Fruit fly (Drosophila melanogaster) whole organism, embryonic: ENCODE data around the gene CG6610.
A peak's percentile ranks its signal among the peaks of the same experiment; 100 is the strongest.

Source experiments
- Bgb ChIP-seq: fragments of 200-800 bp; sonication (Bioruptor generic); IDR thresholded peaks from 2 replicates; pipeline ENCODE4 v1.3.6; 2022; ENCODE audit warnings: missing biosample characterization, missing genetic modification characterization; ENCODE audit not compliant: partially characterized antibody
- Blimp-1 ChIP-seq: fragments of 200-800 bp; sonication (Bioruptor generic); optimal IDR thresholded peaks from 3 replicates; lab custom pipeline; 2018; ENCODE audit warnings: missing biosample characterization, missing genetic modification characterization, mild to moderate bottlenecking, moderate library complexity, missing genetic modification reagents
- C15 ChIP-seq: fragments of 200-800 bp; sonication (Bioruptor generic); IDR thresholded peaks from 3 replicates; pipeline ENCODE4 v1.3.6; 2022; ENCODE audit warnings: missing biosample characterization, missing genetic modification characterization
- CG10321 ChIP-seq: fragments of 200-800 bp; sonication (Bioruptor generic); IDR thresholded peaks from 2 replicates; pipeline ENCODE4 v1.3.6; 2022; ENCODE audit warnings: missing biosample characterization, missing genetic modification characterization
- CG11695 ChIP-seq: fragments of 200-800 bp; sonication (Bioruptor generic); IDR thresholded peaks from 3 replicates; pipeline ENCODE4 v1.3.6; 2022; ENCODE audit warnings: missing biosample characterization, missing genetic modification characterization
- CG11723 ChIP-seq: fragments of 200-800 bp; sonication (Bioruptor generic); optimal IDR thresholded peaks from 2 replicates; lab custom pipeline; 2017; ENCODE audit warnings: missing biosample characterization, mild to moderate bottlenecking, missing genetic modification characterization
- CG12155 ChIP-seq: fragments of 200-800 bp; sonication (Bioruptor generic); optimal IDR thresholded peaks from 3 replicates; lab custom pipeline; 2016; ENCODE audit warnings: missing biosample characterization, missing genetic modification characterization
- CG12659 ChIP-seq: fragments of 200-800 bp; sonication (Bioruptor generic); optimal IDR thresholded peaks from 3 replicates; lab custom pipeline; 2017; ENCODE audit warnings: mild to moderate bottlenecking, missing biosample characterization, missing genetic modification reagents, missing genetic modification characterization
- CG13123 ChIP-seq: fragments of 200-800 bp; sonication (Bioruptor generic); optimal IDR thresholded peaks from 2 replicates; lab custom pipeline; 2016; ENCODE audit warnings: missing biosample characterization, missing genetic modification characterization
- CG14667 ChIP-seq: fragments of 200-800 bp; sonication (Bioruptor generic); IDR thresholded peaks from 2 replicates; pipeline ENCODE4 v1.3.6; 2022; ENCODE audit warnings: missing biosample characterization, missing genetic modification characterization
- CG16815 ChIP-seq: fragments of 200-800 bp; sonication (Bioruptor generic); optimal IDR thresholded peaks from 3 replicates; lab custom pipeline; 2017; ENCODE audit warnings: missing biosample characterization, mild to moderate bottlenecking, missing genetic modification characterization
- CG17385 ChIP-seq: fragments of 200-800 bp; sonication (Bioruptor generic); optimal IDR thresholded peaks from 3 replicates; lab custom pipeline; 2018; ENCODE audit warnings: missing biosample characterization, mild to moderate bottlenecking, missing genetic modification characterization
- CG2199 ChIP-seq: fragments of 200-800 bp; sonication (Bioruptor generic); IDR thresholded peaks from 3 replicates; pipeline ENCODE4 v1.3.6; 2022; ENCODE audit warnings: missing biosample characterization, missing genetic modification characterization
- CG2889 ChIP-seq: fragments of 200-800 bp; sonication (Bioruptor generic); IDR thresholded peaks from 3 replicates; pipeline ENCODE4 v1.3.6; 2022; ENCODE audit warnings: missing biosample characterization, missing genetic modification characterization
- CG30403 ChIP-seq: fragments of 200-800 bp; sonication (Bioruptor generic); optimal IDR thresholded peaks from 3 replicates; lab custom pipeline; 2016; ENCODE audit warnings: missing biosample characterization, missing genetic modification characterization
- CG3838 ChIP-seq: fragments of 200-800 bp; sonication (Bioruptor generic); optimal IDR thresholded peaks from 3 replicates; lab custom pipeline; 2016; ENCODE audit warnings: missing biosample characterization, missing genetic modification characterization
- CG5953 ChIP-seq: fragments of 200-800 bp; sonication (Bioruptor generic); IDR thresholded peaks from 2 replicates; pipeline ENCODE4 v1.3.6; 2022; ENCODE audit warnings: missing biosample characterization, missing genetic modification characterization
- CoRest ChIP-seq: fragments of 200-800 bp; sonication (Bioruptor generic); optimal IDR thresholded peaks from 3 replicates; lab custom pipeline; 2018; ENCODE audit warnings: missing biosample characterization, mild to moderate bottlenecking, missing genetic modification characterization, moderate library complexity
- D ChIP-seq, 2 experiments: fragments of 200-800 bp in 1 of 2; fragments of >200 bp in 1 of 2; sonication (Bioruptor generic) in 1 of 2; optimal IDR thresholded peaks; 2 replicates in 1 of 2; 3 replicates in 1 of 2; lab custom pipeline; 2017; ENCODE audit warnings: mild to moderate bottlenecking in 1 of 2, missing biosample characterization in 1 of 2, missing genetic modification characterization in 1 of 2, missing genetic modification reagents in 1 of 2
- D19A ChIP-seq: fragments of 200-800 bp; optimal IDR thresholded peaks from 3 replicates; lab custom pipeline; 2019; ENCODE audit warnings: missing biosample characterization, mild to moderate bottlenecking, missing genetic modification characterization, moderate library complexity
- Doc3 ChIP-seq: fragments of 200-800 bp; sonication (Bioruptor generic); IDR thresholded peaks from 3 replicates; pipeline ENCODE4 v1.3.6; 2022; ENCODE audit warnings: missing biosample characterization, missing genetic modification characterization; ENCODE audit not compliant: partially characterized antibody
- Eip74EF ChIP-seq, 2 experiments: fragments of 200-800 bp in 1 of 2; fragments of >200 bp in 1 of 2; sonication (Bioruptor generic) in 1 of 2; optimal IDR thresholded peaks; 2 replicates each; lab custom pipeline; 2017 to 2019; ENCODE audit warnings: missing biosample characterization in 2 of 2, missing genetic modification characterization in 2 of 2, mild to moderate bottlenecking in 1 of 2, moderate library complexity in 1 of 2
- Gug ChIP-seq: fragments of 200-800 bp; sonication (Bioruptor generic); IDR thresholded peaks from 4 replicates; pipeline ENCODE4 v1.3.6; 2022; ENCODE audit warnings: missing biosample characterization, missing genetic modification characterization
- MESR4 ChIP-seq: fragments of 200-800 bp; sonication (Bioruptor generic); optimal IDR thresholded peaks from 2 replicates; lab custom pipeline; 2018; ENCODE audit warnings: missing biosample characterization, mild to moderate bottlenecking, missing genetic modification characterization, moderate library complexity
- MTF-1 ChIP-seq: fragments of 200-800 bp; sonication (Bioruptor generic); optimal IDR thresholded peaks from 2 replicates; lab custom pipeline; 2018; ENCODE audit warnings: missing biosample characterization, mild to moderate bottlenecking, missing genetic modification characterization, borderline replicate concordance
- NC2β ChIP-seq: fragments of 200-800 bp; sonication (Bioruptor generic); optimal IDR thresholded peaks from 2 replicates; lab custom pipeline; 2016; ENCODE audit warnings: missing biosample characterization, missing genetic modification characterization
- Oli ChIP-seq: fragments of 200-800 bp; sonication (Bioruptor generic); optimal IDR thresholded peaks from 2 replicates; lab custom pipeline; 2018; ENCODE audit warnings: missing biosample characterization, mild to moderate bottlenecking, missing genetic modification characterization, moderate library complexity
- Scr ChIP-seq: fragments of 200-800 bp; sonication (Bioruptor generic); IDR thresholded peaks from 2 replicates; pipeline ENCODE4 v1.3.6; 2022; ENCODE audit warnings: missing biosample characterization, missing genetic modification characterization; ENCODE audit not compliant: partially characterized antibody
- az2 ChIP-seq: fragments of 200-800 bp; sonication (Bioruptor generic); optimal IDR thresholded peaks from 3 replicates; lab custom pipeline; 2016; ENCODE audit warnings: missing biosample characterization, missing genetic modification characterization
- bcd ChIP-seq: fragments of 200-800 bp; sonication (Bioruptor generic); optimal IDR thresholded peaks from 2 replicates; lab custom pipeline; 2017; ENCODE audit warnings: missing biosample characterization, mild to moderate bottlenecking, missing genetic modification characterization
- disco-r ChIP-seq: fragments of 200-800 bp; sonication (Bioruptor generic); optimal IDR thresholded peaks from 2 replicates; lab custom pipeline; 2016; ENCODE audit warnings: missing biosample characterization, missing genetic modification characterization
- fd64A ChIP-seq: fragments of 200-800 bp; sonication (Bioruptor generic); optimal IDR thresholded peaks from 3 replicates; lab custom pipeline; 2018; ENCODE audit warnings: missing biosample characterization, mild to moderate bottlenecking, missing genetic modification characterization
- gcm2 ChIP-seq: fragments of 200-800 bp; sonication (Bioruptor generic); optimal IDR thresholded peaks from 2 replicates; lab custom pipeline; 2016; ENCODE audit warnings: missing biosample characterization, missing genetic modification characterization
- hth ChIP-seq: fragments of >200 bp; optimal IDR thresholded peaks from 2 replicates; lab custom pipeline; 2017; ENCODE audit warnings: inconsistent platforms
- kah ChIP-seq: fragments of 200-800 bp; sonication (Bioruptor generic); optimal IDR thresholded peaks from 2 replicates; lab custom pipeline; 2018; ENCODE audit warnings: missing biosample characterization, mild to moderate bottlenecking, missing genetic modification characterization
- kni ChIP-seq: fragments of 200-800 bp; sonication (Bioruptor generic); optimal IDR thresholded peaks from 3 replicates; lab custom pipeline; 2017; ENCODE audit warnings: mild to moderate bottlenecking, missing biosample characterization, missing genetic modification reagents, missing genetic modification characterization
- lilli ChIP-seq: fragments of 200-800 bp; sonication (Bioruptor generic); optimal IDR thresholded peaks from 3 replicates; lab custom pipeline; 2016; ENCODE audit warnings: missing biosample characterization, missing genetic modification characterization
- salm ChIP-seq: fragments of 200-800 bp; sonication (Bioruptor generic); optimal IDR thresholded peaks from 2 replicates; lab custom pipeline; 2018; ENCODE audit warnings: missing biosample characterization, mild to moderate bottlenecking, missing genetic modification characterization
- sc ChIP-seq, 3 experiments: fragments of >200 bp in 2 of 3; fragments of 200-800 bp in 1 of 3; sonication (Bioruptor generic) in 1 of 3; optimal IDR thresholded peaks; 2 replicates in 2 of 3; 3 replicates in 1 of 3; lab custom pipeline; 2017; ENCODE audit warnings: mild to moderate bottlenecking in 1 of 3, missing biosample characterization in 1 of 3, missing genetic modification characterization in 1 of 3, missing genetic modification reagents in 1 of 3
- scrt ChIP-seq: fragments of 200-800 bp; sonication (Bioruptor generic); optimal IDR thresholded peaks from 2 replicates; lab custom pipeline; 2018; ENCODE audit warnings: missing biosample characterization, mild to moderate bottlenecking, missing genetic modification characterization, moderate library complexity
- sens-2 ChIP-seq: fragments of 200-800 bp; sonication (Bioruptor generic); IDR thresholded peaks from 2 replicates; pipeline ENCODE4 v1.3.6; 2022; ENCODE audit warnings: missing biosample characterization, missing genetic modification characterization
- seq ChIP-seq: fragments of 200-800 bp; sonication (Bioruptor generic); IDR thresholded peaks from 2 replicates; pipeline ENCODE4 v1.3.6; 2022; ENCODE audit warnings: missing biosample characterization, missing genetic modification characterization
- slbo ChIP-seq: fragments of 200-800 bp; sonication (Bioruptor generic); IDR thresholded peaks from 2 replicates; pipeline ENCODE4 v1.3.6; 2022; ENCODE audit warnings: missing biosample characterization, missing genetic modification characterization
- sob ChIP-seq: fragments of 200-800 bp; sonication (Bioruptor generic); IDR thresholded peaks from 2 replicates; pipeline ENCODE4 v1.3.6; 2022; ENCODE audit warnings: missing biosample characterization, missing genetic modification characterization
- unc-4 ChIP-seq: fragments of 200-800 bp; sonication (Bioruptor generic); IDR thresholded peaks from 2 replicates; pipeline ENCODE4 v1.3.6; 2022; ENCODE audit warnings: missing biosample characterization, missing genetic modification characterization; ENCODE audit not compliant: partially characterized antibody
- unpg ChIP-seq: fragments of 200-800 bp; sonication (Bioruptor generic); optimal IDR thresholded peaks from 3 replicates; lab custom pipeline; 2018; ENCODE audit warnings: missing biosample characterization, mild to moderate bottlenecking, missing genetic modification characterization, moderate library complexity
- wek ChIP-seq: fragments of 200-800 bp; sonication (Bioruptor generic); optimal IDR thresholded peaks from 3 replicates; lab custom pipeline; 2018; ENCODE audit warnings: missing biosample characterization, mild to moderate bottlenecking, missing genetic modification characterization, moderate library complexity

CG6610 gene

dm6 chr3L:6124616-6125408 is 49.5 kb downstream of the CG6610 start (continued):
- TF ChIP-seq kah (peak; percentile 64), MTF-1 (GFP tag; lab: Kevin White, UChicago) (peak; percentile 94), unc-4 (no peak), wek (GFP tag; lab: Kevin White, UChicago) (peak; percentile 89), seq (GFP tag; lab: Robert Waterston, UW) (peak; percentile 79), bcd (GFP tag; lab: Kevin White, UChicago) (peak; percentile 89), CG17385 (GFP tag; lab: Kevin White, UChicago) (peak; percentile 72), fd64A (no peak), scrt (GFP tag; lab: Kevin White, UChicago) (peak; percentile 76), unpg (GFP tag; lab: Kevin White, UChicago) (peak; percentile 76), CG14667 (no peak), NC2β (GFP tag; lab: Kevin White, UChicago) (peak; percentile 50), MESR4 (GFP tag; lab: Kevin White, UChicago) (peak; percentile 18), Gug (GFP tag; lab: Robert Waterston, UW) (peak; percentile 20; the same call in 1 of the 4 replicates), CG30403 (GFP tag; lab: Kevin White, UChicago) (peak; percentile 53), Blimp-1 (GFP tag; lab: Kevin White, UChicago) (peak; percentile 42), CG10321 (peak; percentile 56; the same call in 1 of the 2 replicates), CG3838 (GFP tag; lab: Kevin White, UChicago) (peak; percentile 4), Eip74EF (GFP tag; optimal IDR thresholded peaks at IDR 0.05; lab: Kevin White, UChicago) (peak in 1 of 2 experiments; percentile 63), Doc3 (no peak), lilli (GFP tag; lab: Kevin White, UChicago) (peak; percentile 32), C15 (GFP tag; lab: Robert Waterston, UW) (peak; percentile 81), sob (GFP tag; lab: Robert Waterston, UW) (peak; percentile 87), disco-r (GFP tag; lab: Kevin White, UChicago) (peak; percentile 65), CG13123 (peak; percentile 24), Scr (GFP tag; lab: Robert Waterston, UW) (no peak), CG11695 (GFP tag; lab: Robert Waterston, UW) (peak; percentile 81), hth (no peak), Oli (tag; lab: Kevin White, UChicago) (peak; percentile 40), CG5953 (GFP tag; lab: Robert Waterston, UW) (peak; percentile 79), CG12155 (peak; percentile 59), D19A (tag; lab: Kevin White, UChicago) (peak; percentile 24), CG12659 (GFP tag; lab: Kevin White, UChicago) (peak; percentile 39), CoRest (tag; lab: Kevin White, UChicago) (peak; percentile 39), D (optimal IDR thresholded peaks at IDR 0.05; lab: Kevin White, UChicago) (no peak), D (GFP tag; optimal IDR thresholded peaks at IDR 0.05; lab: Kevin White, UChicago) (peak; percentile 76), salm (tag; lab: Kevin White, UChicago) (peak; percentile 54), CG16815 (GFP tag; lab: Kevin White, UChicago) (peak; percentile 17), Bgb (peak; percentile 22; the same call in 1 of the 2 replicates), CG2889 (GFP tag; lab: Robert Waterston, UW) (no peak), slbo (peak; percentile 71), kni (peak; percentile 83), az2 (GFP tag; lab: Kevin White, UChicago) (peak; percentile 32), sens-2 (GFP tag; lab: Robert Waterston, UW) (peak; percentile 84), sc (optimal IDR thresholded peaks at IDR 0.05; lab: Kevin White, UChicago) (no peak), sc (GFP tag; optimal IDR thresholded peaks at IDR 0.05; lab: Kevin White, UChicago) (peak; percentile 29), CG11723 (GFP tag; lab: Kevin White, UChicago) (peak; percentile 40), gcm2 (GFP tag; lab: Kevin White, UChicago) (no peak), CG2199 (GFP tag; lab: Robert Waterston, UW) (peak; percentile 75; the same call in 2 of the 3 replicates)
